Worm (Caenorhabditis elegans) whole organism, midembryonic: Measurements from ENCODE around the gene F10C1.23.

ENCODE experiments used
- flt-1 ChIP-seq: fragments of 200-800 bp; sonication (Bioruptor generic); IDR thresholded peaks from 2 replicates; pipeline ENCODE4 v1.3.6; 2022; ENCODE audit warnings: missing genetic modification characterization, missing compliant biosample characterization
- med-1 ChIP-seq: sonication (generic microtip); optimal IDR thresholded peaks from 2 replicates; lab custom pipeline; 2017; ENCODE audit warnings: missing genetic modification characterization, mild to moderate bottlenecking, missing compliant biosample characterization, antibody characterized with exemption, missing genetic modification reagents; ENCODE audit not compliant: insufficient read depth
- ref-1 ChIP-seq: fragments of 200-800 bp; sonication (Bioruptor generic); conservative IDR thresholded peaks from 2 replicates; pipeline ENCODE4 v1.3.6; 2022; ENCODE audit warnings: missing genetic modification reagents, missing genetic modification characterization, missing compliant biosample characterization
- tab-1 ChIP-seq: fragments of 200-800 bp; sonication (Bioruptor generic); IDR thresholded peaks from 2 replicates; pipeline ENCODE4 v1.3.6; 2022; ENCODE audit warnings: missing genetic modification characterization, missing compliant biosample characterization
- ztf-29 ChIP-seq: fragments of 200-800 bp; sonication (Bioruptor generic); IDR thresholded peaks from 2 replicates; pipeline ENCODE4 v1.3.6; 2022; ENCODE audit warnings: missing genetic modification reagents, missing genetic modification characterization, missing compliant biosample characterization

ce11 chrII:5725094-5725493 is 32.7 kb upstream of the F10C1.23 start:
- TF ChIP-seq tab-1 (GFP tag; lab: Robert Waterston, UW) (no peak), flt-1 (GFP tag; lab: Robert Waterston, UW) (no peak), med-1 (GFP tag; lab: Kevin White, UChicago) (no peak), ztf-29 (no peak), ref-1 (GFP tag; lab: Robert Waterston, UW) (no peak)
